Worm (Caenorhabditis elegans): ENCODE data around the gene Y41C4A.18.

DNA sequence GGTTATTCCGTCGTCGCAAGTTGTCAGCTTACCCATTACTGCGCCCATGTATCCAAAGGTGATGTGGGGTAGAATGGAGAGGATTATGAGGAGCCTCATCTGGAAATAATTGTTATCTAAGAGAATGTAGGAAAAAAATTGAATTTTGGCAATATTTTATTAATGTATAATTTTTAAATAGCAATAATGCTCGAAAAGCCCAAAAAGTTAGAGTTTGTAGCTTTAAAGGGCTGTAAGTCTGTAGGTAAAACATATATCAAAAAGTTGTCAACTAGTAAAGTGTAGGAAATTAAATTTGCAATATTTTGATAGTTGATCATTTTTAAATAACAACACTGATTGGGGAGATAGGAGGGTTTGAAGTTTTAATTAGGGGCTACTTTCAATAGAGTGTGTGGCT, 21.7 kb upstream of the Y41C4A.18 start, which contains the start of gene Y41C4A.8:
- TF ChIP-seq dao-5 (tag; optimal IDR thresholded peaks at IDR 0.05) (no peak), W03F9.2 (tag; optimal IDR thresholded peaks at IDR 0.05) (no peak)
